Fruit fly (Drosophila melanogaster): ENCODE measurements around the gene wg.

DNA sequence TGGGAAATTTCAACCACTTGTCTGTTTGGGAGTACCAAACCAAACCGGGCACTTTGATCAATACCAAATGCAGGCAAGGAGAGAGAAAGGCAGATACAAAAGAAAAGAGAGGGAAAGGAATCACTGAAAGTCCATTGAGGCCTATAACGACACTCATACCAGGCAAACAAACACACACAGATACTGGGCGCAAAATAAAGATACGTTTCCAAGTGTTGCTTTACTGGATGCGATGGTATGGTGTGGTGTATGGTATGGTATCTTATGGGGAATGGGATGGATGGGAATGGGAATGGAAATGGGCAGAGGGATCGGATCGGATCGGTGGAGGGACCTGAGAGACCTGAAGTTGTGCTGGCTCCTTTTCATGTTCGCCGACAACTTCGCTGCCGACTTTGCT, 33.2 kb downstream of the wg start:
- TF ChIP-seq CG10348 (GFP tag; IDR thresholded peaks at IDR 0.05) (no peak), Pif1A (GFP tag; optimal IDR thresholded peaks at IDR 0.05) (no peak), EcR (GFP tag; optimal IDR thresholded peaks at IDR 0.05) (no peak), gl (tag; optimal IDR thresholded peaks at IDR 0.05) (no peak), CG13204 (GFP tag; optimal IDR thresholded peaks at IDR 0.05) (peak; percentile 1), CG9948 (tag; optimal IDR thresholded peaks at IDR 0.05) (no peak), Snoo (tag; optimal IDR thresholded peaks at IDR 0.05) (no peak), CG14655 (GFP tag; optimal IDR thresholded peaks at IDR 0.05) (no peak), Ets98B (GFP tag; IDR thresholded peaks at IDR 0.05) (no peak), CG8301 (tag; optimal IDR thresholded peaks at IDR 0.05) (no peak), CG34367 (tag; optimal IDR thresholded peaks at IDR 0.05) (no peak)
